Fruit fly (Drosophila melanogaster): Measurements from ENCODE around the gene CG32182.

CG32182 gene

DNA sequence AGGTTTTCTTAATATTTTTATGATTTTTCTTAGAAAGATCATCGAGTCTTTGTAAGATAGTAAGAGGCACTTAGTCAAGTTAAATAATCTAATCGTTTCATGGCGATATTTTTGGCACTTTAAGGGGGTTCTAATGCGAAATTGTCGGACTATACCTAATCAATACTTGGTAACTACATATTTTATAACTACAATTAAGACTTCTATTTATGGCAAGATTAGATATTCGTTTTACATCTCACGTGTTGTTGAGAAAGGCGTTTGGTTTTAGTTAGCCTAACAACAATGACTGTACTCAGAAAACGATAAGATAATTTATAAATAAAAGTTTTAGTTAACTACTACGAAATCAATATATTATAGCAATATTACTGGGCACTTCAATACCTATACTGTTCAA is 15.4 kb upstream of the CG32182 start:
- TF ChIP-seq CG31627 (GFP tag; optimal IDR thresholded peaks at IDR 0.05) (no peak), salr (GFP tag; optimal IDR thresholded peaks at IDR 0.05) (no peak), svp (GFP tag) (peak; percentile 5)

DNA sequence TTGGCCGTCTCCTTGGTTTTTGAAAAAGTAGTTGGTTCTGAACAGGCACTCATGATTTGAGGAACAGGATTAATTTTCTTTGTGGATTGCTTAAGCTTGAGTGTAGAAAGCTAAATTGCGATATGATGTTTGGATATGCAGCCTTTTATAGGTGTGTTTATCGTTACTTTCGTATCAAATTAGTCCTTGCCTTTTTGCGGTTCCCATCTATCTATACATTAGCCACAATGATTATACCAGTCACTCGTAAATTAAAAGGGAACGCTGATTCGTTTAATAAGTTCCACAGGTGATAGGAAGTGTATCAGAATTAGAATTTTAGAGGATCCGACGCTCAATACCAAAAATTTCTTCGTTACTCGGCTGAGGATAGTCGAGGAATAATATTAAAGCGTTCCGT is 11.2 kb upstream of the CG32182 start, which contains the start of gene CG6034:
Gene CG6034, minus strand, starts transcription at position 101 of the 400 bp plus-strand sequence.
- TF ChIP-seq acj6 (GFP tag; optimal IDR thresholded peaks at IDR 0.05) (no peak), CG34406 (GFP tag; optimal IDR thresholded peaks at IDR 0.05) (no peak), CG31627 (GFP tag; optimal IDR thresholded peaks at IDR 0.05) (no peak), esn (GFP tag; optimal IDR thresholded peaks at IDR 0.05) (no peak), Sox14 (GFP tag; optimal IDR thresholded peaks at IDR 0.05) (no peak), OdsH (GFP tag; optimal IDR thresholded peaks at IDR 0.05) (no peak), CG15336 (GFP tag; IDR thresholded peaks at IDR 0.05) (no peak), CG10669 (GFP tag; optimal IDR thresholded peaks at IDR 0.05) (no peak), CG6276 (GFP tag; optimal IDR thresholded peaks at IDR 0.05) (no peak), CG10631 (GFP tag; optimal IDR thresholded peaks at IDR 0.05) (no peak)

DNA sequence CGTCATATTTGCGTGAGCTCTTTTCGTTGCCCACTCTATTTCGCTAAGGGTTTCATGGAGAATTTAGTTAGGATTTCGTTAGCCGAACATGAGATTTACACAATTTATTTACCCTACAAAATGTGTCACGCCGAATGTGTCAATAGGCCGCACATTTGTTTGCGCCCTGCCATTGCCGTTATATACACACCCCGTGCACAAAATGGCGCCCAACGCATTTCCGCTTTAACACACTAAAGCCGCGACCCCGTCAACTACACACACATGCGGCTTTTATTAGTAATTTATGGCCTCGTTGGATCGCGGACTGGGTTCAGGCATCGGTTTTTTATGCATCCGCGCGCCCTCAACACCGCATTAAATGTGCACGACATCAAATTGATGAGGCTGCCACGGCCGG is 7.4 kb upstream of the CG32182 start, which contains the start of gene Adgf-B:
Gene Adgf-B, minus strand, starts transcription at position 101 of the 400 bp plus-strand sequence.
- no peak for TF ChIP-seq CG7368 (GFP tag; optimal IDR thresholded peaks at IDR 0.05)
- no peak for TF ChIP-seq fd85E (GFP tag; optimal IDR thresholded peaks at IDR 0.05)
- TF ChIP-seq CG6808 (GFP tag; optimal IDR thresholded peaks at IDR 0.05): no peak
- TF ChIP-seq Eip75B (GFP tag; optimal IDR thresholded peaks at IDR 0.05): no peak
- TF ChIP-seq CG32006 (GFP tag; optimal IDR thresholded peaks at IDR 0.05): no peak

DNA sequence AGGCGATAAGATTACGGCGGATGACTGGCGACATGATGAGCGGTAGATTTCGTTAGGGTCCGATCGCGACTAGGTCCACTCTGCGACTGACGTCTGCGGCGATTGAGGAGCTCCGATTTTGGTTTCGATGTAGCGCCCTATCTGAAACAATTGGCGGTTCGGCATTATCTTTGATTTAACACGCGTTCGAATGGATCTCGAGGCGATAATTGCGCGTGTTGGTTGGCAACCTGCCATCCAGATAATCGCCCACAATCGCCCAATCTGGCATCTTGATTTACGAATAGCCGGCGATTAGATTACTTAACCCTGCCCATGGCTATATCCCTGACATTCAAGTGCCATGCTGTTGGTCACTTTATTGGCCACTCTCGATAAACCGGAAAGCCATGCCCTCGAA is 3.6 kb upstream of the CG32182 start:
- no peak for TF ChIP-seq Smox (GFP tag; optimal IDR thresholded peaks at IDR 0.05)
- TF ChIP-seq vri (GFP tag; optimal IDR thresholded peaks at IDR 0.05): peak; percentile 69
- peak; percentile 75 for TF ChIP-seq svp (GFP tag)
- no peak for TF ChIP-seq CG4318 (GFP tag; optimal IDR thresholded peaks at IDR 0.05)

DNA sequence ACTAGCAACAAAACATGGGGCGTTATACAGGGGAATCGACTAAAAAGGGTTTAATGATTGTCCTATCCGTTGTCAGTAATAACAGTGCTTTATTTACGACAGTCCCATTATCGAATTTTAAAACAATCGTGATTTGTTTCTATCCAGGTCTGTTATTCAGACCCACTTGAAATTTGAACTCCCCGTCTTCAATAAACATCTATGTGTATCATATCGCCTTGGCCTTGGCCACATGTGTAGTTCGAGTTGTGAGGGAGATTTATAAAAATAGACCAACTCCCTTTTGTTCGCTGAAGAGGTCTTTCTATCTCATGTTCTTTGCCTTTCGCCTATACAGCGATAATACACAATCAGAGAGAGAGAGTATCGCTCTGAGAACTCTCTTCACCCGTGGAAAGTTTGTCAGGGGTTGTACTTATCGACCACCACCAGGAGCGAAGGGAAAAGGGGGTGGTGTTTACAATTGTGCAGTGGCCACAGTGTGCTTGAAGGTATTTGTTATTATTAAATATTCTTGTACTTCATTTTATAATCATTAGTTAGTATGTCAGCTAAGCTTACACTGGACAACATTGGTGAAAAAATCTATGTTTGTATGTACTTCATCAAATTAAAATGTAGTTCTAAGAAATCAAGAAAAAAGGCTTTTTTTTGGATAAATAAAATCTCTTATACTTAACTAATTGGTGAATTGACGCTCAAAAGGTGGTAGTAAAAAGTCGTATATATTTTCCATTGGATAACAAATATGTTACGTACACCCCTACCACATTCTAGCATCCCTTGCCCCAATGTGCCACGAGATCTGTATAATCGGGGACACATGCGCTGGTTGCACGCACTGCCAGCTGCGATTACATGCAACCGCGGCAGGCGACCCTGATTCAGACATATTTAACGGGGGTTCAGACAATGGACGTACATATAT is 492 bp upstream of the CG32182 start:
- TF ChIP-seq CG3032 (tag; optimal IDR thresholded peaks at IDR 0.05): peak; percentile 80
- TF ChIP-seq CG10669 (GFP tag; optimal IDR thresholded peaks at IDR 0.05): peak; percentile 79
- peak; percentile 59 for TF ChIP-seq Ets21C (GFP tag; optimal IDR thresholded peaks at IDR 0.05)
- TF ChIP-seq CG6854 (GFP tag; optimal IDR thresholded peaks at IDR 0.05): no peak
- peak; percentile 77 for TF ChIP-seq lz (GFP tag; optimal IDR thresholded peaks at IDR 0.05)
- TF ChIP-seq fd85E (GFP tag; optimal IDR thresholded peaks at IDR 0.05): peak; percentile 38
- TF ChIP-seq acj6 (GFP tag; optimal IDR thresholded peaks at IDR 0.05): peak; percentile 75
- TF ChIP-seq CG15336 (GFP tag; IDR thresholded peaks at IDR 0.05): no peak; the same call in 1 of the 2 replicates
- TF ChIP-seq CG6808 (GFP tag; optimal IDR thresholded peaks at IDR 0.05): peak; percentile 83
- peak; percentile 78 for TF ChIP-seq CG8632 (GFP tag; optimal IDR thresholded peaks at IDR 0.05)
- peak; percentile 74 for TF ChIP-seq CG34406 (GFP tag; optimal IDR thresholded peaks at IDR 0.05)
- peak; percentile 75 for TF ChIP-seq CG16779 (tag; optimal IDR thresholded peaks at IDR 0.05)
- peak; percentile 43; the same call in 1 of the 2 replicates for TF ChIP-seq Gug (GFP tag; IDR thresholded peaks at IDR 0.05)
- peak; percentile 76 for TF ChIP-seq CG8119 (GFP tag; IDR thresholded peaks at IDR 0.05)
- peak; percentile 72 for TF ChIP-seq Hr4 (GFP tag; optimal IDR thresholded peaks at IDR 0.05)
- peak; percentile 64 for TF ChIP-seq Lpt (GFP tag; optimal IDR thresholded peaks at IDR 0.05)
- TF ChIP-seq topi (GFP tag; optimal IDR thresholded peaks at IDR 0.05): peak; percentile 74
- TF ChIP-seq fkh (GFP tag; optimal IDR thresholded peaks at IDR 0.05): peak; percentile 57
- peak; percentile 73 for TF ChIP-seq Smox (GFP tag; optimal IDR thresholded peaks at IDR 0.05)
- TF ChIP-seq CG8319 (GFP tag; optimal IDR thresholded peaks at IDR 0.05): peak; percentile 68
- TF ChIP-seq spab (GFP tag; optimal IDR thresholded peaks at IDR 0.05): peak; percentile 72
- peak; percentile 71 for TF ChIP-seq CG1621 (tag; optimal IDR thresholded peaks at IDR 0.05)
- peak; percentile 36 to 77 for TF ChIP-seq salr (GFP tag; optimal IDR thresholded peaks at IDR 0.05)
- peak; percentile 71 to 85 for TF ChIP-seq ss (GFP tag; optimal IDR thresholded peaks at IDR 0.05)
- peak; percentile 71 for TF ChIP-seq pdm3 (GFP tag; optimal IDR thresholded peaks at IDR 0.05)
- peak; percentile 48 for TF ChIP-seq CG4318 (GFP tag; optimal IDR thresholded peaks at IDR 0.05)
- peak; percentile 79 for TF ChIP-seq CG3919 (GFP tag; optimal IDR thresholded peaks at IDR 0.05)
- TF ChIP-seq Ets96B (tag; optimal IDR thresholded peaks at IDR 0.05): peak; percentile 85
- TF ChIP-seq fd59A (GFP tag; optimal IDR thresholded peaks at IDR 0.05): peak; percentile 71

All from whole organism, prepupa.